Fruit fly (Drosophila melanogaster) whole organism: ENCODE measurements around the gene CG32719.

ENCODE experiments used
- CG8478 ChIP-seq: fragments of >200 bp; optimal IDR thresholded peaks from 2 replicates; lab custom pipeline; 2018; ENCODE audit warnings: inconsistent platforms
- Dll ChIP-seq: fragments of >200 bp; optimal IDR thresholded peaks from 2 replicates; lab custom pipeline; 2017

dm6 chrX:7562622-7563021, 14.8 kb upstream of the CG32719 start:
- TF ChIP-seq CG8478 (lab: Kevin White, UChicago): no peak
- TF ChIP-seq Dll: no peak
